Fruit fly (Drosophila melanogaster) whole organism, embryonic: Measurements from ENCODE around the gene Usp8.
A peak's percentile ranks its signal among the peaks of the same experiment; 100 is the strongest.

Experiments used
- Asciz ChIP-seq: fragments of 200-800 bp; sonication (Bioruptor generic); optimal IDR thresholded peaks from 2 replicates; lab custom pipeline; 2017; ENCODE audit warnings: missing biosample characterization, mild to moderate bottlenecking, missing genetic modification characterization, missing genetic modification reagents
- C15 ChIP-seq: fragments of 200-800 bp; sonication (Bioruptor generic); IDR thresholded peaks from 3 replicates; pipeline ENCODE4 v1.3.6; 2022; ENCODE audit warnings: missing biosample characterization, missing genetic modification characterization
- CG10366 ChIP-seq: fragments of 200-800 bp; sonication (Bioruptor generic); IDR thresholded peaks from 2 replicates; pipeline ENCODE4 v1.3.6; 2022; ENCODE audit warnings: missing biosample characterization, missing genetic modification characterization
- CG10462 ChIP-seq: fragments of 200-800 bp; sonication (Bioruptor generic); optimal IDR thresholded peaks from 2 replicates; lab custom pipeline; 2016; ENCODE audit warnings: missing biosample characterization, missing genetic modification characterization
- CG11247 ChIP-seq: fragments of 200-800 bp; sonication (Bioruptor generic); IDR thresholded peaks from 2 replicates; pipeline ENCODE4 v1.3.6; 2022; ENCODE audit warnings: missing biosample characterization, missing genetic modification characterization
- CG11695 ChIP-seq: fragments of 200-800 bp; sonication (Bioruptor generic); IDR thresholded peaks from 3 replicates; pipeline ENCODE4 v1.3.6; 2022; ENCODE audit warnings: missing biosample characterization, missing genetic modification characterization
- CG12071 ChIP-seq: fragments of 200-800 bp; sonication (Bioruptor generic); optimal IDR thresholded peaks from 3 replicates; lab custom pipeline; 2018; ENCODE audit warnings: missing biosample characterization, mild to moderate bottlenecking, missing genetic modification characterization
- CG12104 ChIP-seq: fragments of 200-800 bp; sonication (Bioruptor generic); optimal IDR thresholded peaks from 3 replicates; lab custom pipeline; 2016; ENCODE audit warnings: missing biosample characterization, missing genetic modification characterization
- CG12219 ChIP-seq: fragments of 200-800 bp; sonication (Bioruptor generic); optimal IDR thresholded peaks from 3 replicates; lab custom pipeline; 2018; ENCODE audit warnings: missing biosample characterization, mild to moderate bottlenecking, missing genetic modification characterization
- CG1647 ChIP-seq: fragments of 200-800 bp; sonication (Bioruptor generic); optimal IDR thresholded peaks from 3 replicates; lab custom pipeline; 2016; ENCODE audit warnings: missing biosample characterization, missing genetic modification characterization
- CG16813 ChIP-seq: fragments of 200-800 bp; sonication (Bioruptor generic); IDR thresholded peaks from 3 replicates; pipeline ENCODE4 v1.3.6; 2022; ENCODE audit warnings: missing biosample characterization, missing genetic modification characterization; ENCODE audit not compliant: partially characterized antibody
- CG17186 ChIP-seq: fragments of 200-800 bp; sonication (Bioruptor generic); optimal IDR thresholded peaks from 3 replicates; lab custom pipeline; 2017; ENCODE audit warnings: missing biosample characterization, missing genetic modification reagents, missing genetic modification characterization
- CG18011 ChIP-seq: fragments of 200-800 bp; sonication (Bioruptor generic); optimal IDR thresholded peaks from 2 replicates; lab custom pipeline; 2017; ENCODE audit warnings: missing biosample characterization, missing genetic modification characterization, mild to moderate bottlenecking, moderate library complexity, missing genotype
- CG18599 ChIP-seq: fragments of 200-800 bp; sonication (Bioruptor generic); optimal IDR thresholded peaks from 3 replicates; lab custom pipeline; 2017; ENCODE audit warnings: missing biosample characterization, missing genetic modification characterization, mild to moderate bottlenecking, moderate library complexity, missing genetic modification reagents
- CG18619 ChIP-seq: fragments of 200-800 bp; sonication (Bioruptor generic); optimal IDR thresholded peaks from 3 replicates; lab custom pipeline; 2017; ENCODE audit warnings: missing biosample characterization, mild to moderate bottlenecking, missing genetic modification characterization
- CG18764 ChIP-seq: fragments of 200-800 bp; sonication (Bioruptor generic); optimal IDR thresholded peaks from 3 replicates; lab custom pipeline; 2016; ENCODE audit warnings: missing biosample characterization, missing genetic modification characterization
- CG30403 ChIP-seq: fragments of 200-800 bp; sonication (Bioruptor generic); optimal IDR thresholded peaks from 3 replicates; lab custom pipeline; 2016; ENCODE audit warnings: missing biosample characterization, missing genetic modification characterization
- CG31388 ChIP-seq: fragments of 200-800 bp; sonication (Bioruptor generic); optimal IDR thresholded peaks from 2 replicates; lab custom pipeline; 2016; ENCODE audit warnings: missing biosample characterization, missing genetic modification characterization
- CG32767 ChIP-seq: fragments of 200-800 bp; sonication (Bioruptor generic); IDR thresholded peaks from 2 replicates; pipeline ENCODE4 v1.3.6; 2022; ENCODE audit warnings: missing biosample characterization, missing genetic modification characterization
- CG32772 ChIP-seq: fragments of 200-800 bp; sonication (Bioruptor generic); IDR thresholded peaks from 2 replicates; pipeline ENCODE4 v1.3.6; 2022; ENCODE audit warnings: missing biosample characterization, missing genetic modification characterization
- CG4404 ChIP-seq: fragments of 200-800 bp; sonication (Bioruptor generic); IDR thresholded peaks from 2 replicates; pipeline ENCODE4 v1.3.6; 2022; ENCODE audit warnings: missing biosample characterization, missing genetic modification characterization
- CG5245 ChIP-seq: fragments of 200-800 bp; sonication (Bioruptor generic); optimal IDR thresholded peaks from 3 replicates; lab custom pipeline; 2016; ENCODE audit warnings: missing biosample characterization, missing genetic modification characterization
- CG6175 ChIP-seq: fragments of 200-800 bp; sonication (Bioruptor generic); IDR thresholded peaks from 3 replicates; pipeline ENCODE4 v1.3.6; 2022; ENCODE audit warnings: missing biosample characterization, missing genetic modification characterization
- CG6254 ChIP-seq: fragments of 200-800 bp; sonication (Bioruptor generic); optimal IDR thresholded peaks from 3 replicates; lab custom pipeline; 2017; ENCODE audit warnings: mild to moderate bottlenecking, missing biosample characterization, missing genetic modification reagents, missing genetic modification characterization
- CG7271 ChIP-seq: fragments of 200-800 bp; sonication (Bioruptor generic); optimal IDR thresholded peaks from 2 replicates; lab custom pipeline; 2018; ENCODE audit warnings: missing biosample characterization, mild to moderate bottlenecking, missing genetic modification characterization, moderate library complexity
- CG7556 ChIP-seq: fragments of 200-800 bp; sonication (Bioruptor generic); optimal IDR thresholded peaks from 2 replicates; lab custom pipeline; 2017; ENCODE audit warnings: missing biosample characterization, mild to moderate bottlenecking, missing genetic modification characterization
- CG9437 ChIP-seq: fragments of 200-800 bp; sonication (Bioruptor generic); optimal IDR thresholded peaks from 2 replicates; lab custom pipeline; 2018; ENCODE audit warnings: missing biosample characterization, mild to moderate bottlenecking, missing genetic modification characterization
- Camta ChIP-seq: fragments of 200-800 bp; sonication (Bioruptor generic); optimal IDR thresholded peaks from 2 replicates; lab custom pipeline; 2016; ENCODE audit warnings: missing biosample characterization, missing genetic modification characterization
- Dad ChIP-seq: fragments of 200-800 bp; sonication (Bioruptor generic); optimal IDR thresholded peaks from 3 replicates; lab custom pipeline; 2016; ENCODE audit warnings: missing biosample characterization, missing genetic modification characterization
- Fer2 ChIP-seq: fragments of 200-800 bp; sonication (Bioruptor generic); optimal IDR thresholded peaks from 2 replicates; lab custom pipeline; 2018; ENCODE audit warnings: missing biosample characterization, mild to moderate bottlenecking, missing genetic modification characterization, moderate library complexity
- HLHmδ ChIP-seq: fragments of 200-800 bp; sonication (Bioruptor generic); optimal IDR thresholded peaks from 2 replicates; lab custom pipeline; 2018; ENCODE audit warnings: missing biosample characterization, mild to moderate bottlenecking, missing genetic modification characterization, moderate library complexity
- Mrtf ChIP-seq: fragments of 200-800 bp; sonication (Bioruptor generic); IDR thresholded peaks from 3 replicates; pipeline ENCODE4 v1.3.6; 2022; ENCODE audit warnings: missing biosample characterization, missing genetic modification characterization
- NC2β ChIP-seq: fragments of 200-800 bp; sonication (Bioruptor generic); optimal IDR thresholded peaks from 2 replicates; lab custom pipeline; 2016; ENCODE audit warnings: missing biosample characterization, missing genetic modification characterization
- Opbp ChIP-seq: fragments of 200-800 bp; sonication (Bioruptor generic); IDR thresholded peaks from 3 replicates; pipeline ENCODE4 v1.3.6; 2022; ENCODE audit warnings: missing biosample characterization, missing genetic modification characterization; ENCODE audit not compliant: partially characterized antibody
- PHDP ChIP-seq: fragments of 200-800 bp; sonication (Bioruptor generic); optimal IDR thresholded peaks from 3 replicates; lab custom pipeline; 2018; ENCODE audit warnings: missing biosample characterization, mild to moderate bottlenecking, missing genetic modification characterization, moderate library complexity
- Sin3A ChIP-seq: fragments of >200 bp; optimal IDR thresholded peaks from 2 replicates; lab custom pipeline; 2018
- Stat92E ChIP-seq, 3 experiments: fragments of >200 bp in 2 of 3; fragments of 200-800 bp in 1 of 3; sonication (Bioruptor generic) in 1 of 3; optimal IDR thresholded peaks; 2 replicates each; lab custom pipeline; 2017 to 2019; ENCODE audit warnings: missing biosample characterization in 3 of 3, missing genetic modification characterization in 3 of 3, mild to moderate bottlenecking in 1 of 3, moderate library complexity in 1 of 3
- ab ChIP-seq: fragments of 200-800 bp; sonication (Bioruptor generic); optimal IDR thresholded peaks from 2 replicates; lab custom pipeline; 2016; ENCODE audit warnings: missing biosample characterization, missing genetic modification characterization
- ash1 ChIP-seq: fragments of 200-800 bp; sonication (Bioruptor generic); optimal IDR thresholded peaks from 2 replicates; lab custom pipeline; 2018; ENCODE audit warnings: missing biosample characterization, mild to moderate bottlenecking, missing genetic modification characterization
- bowl ChIP-seq: fragments of 200-800 bp; sonication (Bioruptor generic); IDR thresholded peaks from 2 replicates; pipeline ENCODE4 v1.3.6; 2022; ENCODE audit warnings: missing biosample characterization, missing genetic modification characterization
- da ChIP-seq: fragments of 200-800 bp; sonication (Bioruptor generic); optimal IDR thresholded peaks from 2 replicates; lab custom pipeline; 2016; ENCODE audit warnings: missing biosample characterization, missing genetic modification characterization
- dmrt99B ChIP-seq: fragments of 200-800 bp; sonication (Bioruptor generic); optimal IDR thresholded peaks from 2 replicates; lab custom pipeline; 2018; ENCODE audit warnings: missing biosample characterization, mild to moderate bottlenecking, missing genetic modification characterization, moderate library complexity
- fd64A ChIP-seq: fragments of 200-800 bp; sonication (Bioruptor generic); optimal IDR thresholded peaks from 3 replicates; lab custom pipeline; 2018; ENCODE audit warnings: missing biosample characterization, mild to moderate bottlenecking, missing genetic modification characterization
- kah ChIP-seq: fragments of 200-800 bp; sonication (Bioruptor generic); optimal IDR thresholded peaks from 2 replicates; lab custom pipeline; 2018; ENCODE audit warnings: missing biosample characterization, mild to moderate bottlenecking, missing genetic modification characterization
- ken ChIP-seq: fragments of 200-800 bp; sonication (Bioruptor generic); IDR thresholded peaks from 3 replicates; pipeline ENCODE4 v1.3.6; 2022; ENCODE audit warnings: missing biosample characterization, missing genetic modification characterization
- lola ChIP-seq, 3 experiments: fragments of >200 bp in 2 of 3; fragments of 200-800 bp in 1 of 3; sonication (Bioruptor generic) in 1 of 3; optimal IDR thresholded peaks; 2 replicates each; lab custom pipeline; 2017 to 2019; ENCODE audit warnings: missing biosample characterization in 3 of 3, missing genetic modification characterization in 3 of 3, mild to moderate bottlenecking in 1 of 3, moderate library complexity in 1 of 3
- nom ChIP-seq: fragments of 200-800 bp; sonication (Bioruptor generic); optimal IDR thresholded peaks from 2 replicates; lab custom pipeline; 2017; ENCODE audit warnings: missing biosample characterization, missing genetic modification characterization, mild to moderate bottlenecking, moderate library complexity, missing genetic modification reagents
- vnd ChIP-seq: fragments of 200-800 bp; sonication (Bioruptor generic); IDR thresholded peaks from 3 replicates; pipeline ENCODE4 v1.3.6; 2022; ENCODE audit warnings: missing biosample characterization, missing genetic modification characterization; ENCODE audit not compliant: partially characterized antibody
- zen ChIP-seq: fragments of 200-800 bp; sonication (Bioruptor generic); optimal IDR thresholded peaks from 3 replicates; lab custom pipeline; 2018; ENCODE audit warnings: missing biosample characterization, mild to moderate bottlenecking, missing genetic modification characterization, moderate library complexity

Usp8 gene

DNA sequence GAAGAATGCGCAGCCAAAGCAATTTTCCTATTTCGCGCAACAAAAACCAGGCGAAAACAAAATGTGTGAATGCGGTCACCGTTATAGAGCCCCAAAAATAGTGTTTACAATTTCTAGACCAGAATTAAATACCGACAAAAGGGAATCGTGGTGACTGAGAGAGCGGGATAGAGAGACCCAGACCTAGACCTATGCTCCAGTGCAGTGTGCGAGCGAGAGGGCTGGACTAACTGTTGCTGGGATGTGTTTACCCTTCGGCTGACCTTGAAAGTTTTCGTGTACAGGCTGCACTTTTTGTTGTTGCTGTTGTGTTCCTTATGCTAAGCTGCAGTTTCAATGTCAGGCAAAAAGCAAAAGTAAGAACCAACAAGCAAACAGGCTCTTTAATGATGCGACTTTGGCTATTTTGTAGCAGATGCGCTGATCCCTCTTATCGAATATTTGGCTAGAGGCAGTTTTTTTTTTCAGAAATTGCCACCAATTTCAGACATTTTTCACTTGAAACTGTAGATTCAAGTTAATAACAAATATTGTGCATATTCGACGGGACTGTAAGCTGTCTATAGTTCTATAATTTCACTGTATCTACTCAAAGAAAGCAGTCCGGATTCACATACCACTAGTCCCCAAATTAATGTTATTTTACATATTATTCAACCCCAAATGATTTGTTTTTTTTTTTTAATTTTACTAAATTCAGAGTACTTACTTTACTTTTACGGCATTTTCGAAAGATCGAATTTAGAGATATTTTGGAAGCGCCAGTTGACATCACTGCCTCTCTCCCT lies 52.7 kb downstream of the Usp8 start (continued):
- TF ChIP-seq vnd (GFP tag; lab: Robert Waterston, UW) (no peak), CG30403 (GFP tag; lab: Kevin White, UChicago) (peak; percentile 54), CG17186 (GFP tag; lab: Kevin White, UChicago) (no peak), CG32767 (GFP tag; lab: Robert Waterston, UW) (no peak), Dad (GFP tag; lab: Kevin White, UChicago) (no peak), CG10366 (GFP tag; lab: Robert Waterston, UW) (no peak), da (GFP tag; lab: Kevin White, UChicago) (no peak), NC2β (peak; percentile 2), ab (no peak), CG9437 (GFP tag; lab: Kevin White, UChicago) (peak; percentile 63), bowl (GFP tag; lab: Robert Waterston, UW) (no peak), dmrt99B (tag; lab: Kevin White, UChicago) (peak; percentile 54), CG1647 (GFP tag; lab: Kevin White, UChicago) (no peak), ken (no peak), ash1 (GFP tag; lab: Kevin White, UChicago) (no peak), Asciz (GFP tag; lab: Kevin White, UChicago) (no peak), nom (GFP tag; lab: Kevin White, UChicago) (no peak), CG18764 (no peak), CG12071 (no peak), CG31388 (GFP tag; lab: Kevin White, UChicago) (no peak), zen (tag; lab: Kevin White, UChicago) (no peak), kah (GFP tag; lab: Kevin White, UChicago) (no peak), lola (GFP tag; optimal IDR thresholded peaks at IDR 0.05; lab: Kevin White, UChicago) (peak in 1 of 3 experiments; percentile 59), C15 (no peak), Fer2 (tag; lab: Kevin White, UChicago) (no peak), Sin3A (lab: Kevin White, UChicago) (no peak), CG18599 (peak; percentile 29), CG7271 (tag; lab: Kevin White, UChicago) (no peak), HLHmδ (no peak), Camta (GFP tag; lab: Kevin White, UChicago) (no peak), CG18619 (peak; percentile 67), CG4404 (no peak), CG16813 (GFP tag; lab: Robert Waterston, UW) (no peak), CG12219 (GFP tag; lab: Kevin White, UChicago) (no peak), Opbp (GFP tag; lab: Robert Waterston, UW) (no peak), CG18011 (GFP tag; lab: Kevin White, UChicago) (no peak), CG5245 (GFP tag; lab: Kevin White, UChicago) (peak; percentile 15), CG7556 (GFP tag; lab: Kevin White, UChicago) (peak; percentile 64), Stat92E (GFP tag; optimal IDR thresholded peaks at IDR 0.05; lab: Kevin White, UChicago) (no peak), PHDP (tag; lab: Kevin White, UChicago) (peak; percentile 27), CG10462 (GFP tag; lab: Kevin White, UChicago) (peak; percentile 24), CG32772 (no peak), CG11695 (GFP tag; lab: Robert Waterston, UW) (no peak), CG6175 (no peak), Mrtf (GFP tag; lab: Robert Waterston, UW) (0 out of 3 replicates have a peak, but pooled peaks have one; percentile 7), CG12104 (peak; percentile 57), fd64A (GFP tag; lab: Kevin White, UChicago) (no peak), CG6254 (GFP tag; lab: Kevin White, UChicago) (no peak), CG11247 (GFP tag; lab: Robert Waterston, UW) (no peak)
